Fruit fly (Drosophila melanogaster) whole organism, prepupa: ENCODE data around the gene Pex19.
A peak's percentile ranks its signal among the peaks of the same experiment; 100 is the strongest.

ENCODE experiments used
- Blimp-1 ChIP-seq: fragments of 200-800 bp; sonication (Bioruptor generic); optimal IDR thresholded peaks from 3 replicates; lab custom pipeline; 2017; ENCODE audit warnings: missing biosample characterization, missing genetic modification characterization, mild to moderate bottlenecking, moderate library complexity, missing genetic modification reagents
- CG11294 ChIP-seq: fragments of 200-800 bp; sonication (Bioruptor generic); IDR thresholded peaks from 2 replicates; pipeline ENCODE4 v1.3.6; 2022; ENCODE audit warnings: missing biosample characterization, missing genetic modification characterization
- CG15336 ChIP-seq: fragments of 200-800 bp; sonication (Bioruptor generic); IDR thresholded peaks from 2 replicates; pipeline ENCODE4 v1.3.6; 2022; ENCODE audit warnings: missing biosample characterization, missing genetic modification characterization
- CG1621 ChIP-seq: fragments of 200-800 bp; sonication (Bioruptor generic); optimal IDR thresholded peaks from 3 replicates; lab custom pipeline; 2018; ENCODE audit warnings: missing biosample characterization, mild to moderate bottlenecking, missing genetic modification characterization
- CG16779 ChIP-seq: fragments of 200-800 bp; sonication (Bioruptor generic); optimal IDR thresholded peaks from 3 replicates; lab custom pipeline; 2017; ENCODE audit warnings: missing biosample characterization, mild to moderate bottlenecking, missing genetic modification characterization
- CG3032 ChIP-seq: fragments of 200-800 bp; optimal IDR thresholded peaks from 2 replicates; lab custom pipeline; 2019; ENCODE audit warnings: missing biosample characterization, mild to moderate bottlenecking, missing genetic modification characterization, moderate library complexity
- CG31627 ChIP-seq: fragments of 200-800 bp; sonication (Bioruptor generic); optimal IDR thresholded peaks from 3 replicates; lab custom pipeline; 2016; ENCODE audit warnings: missing biosample characterization, missing genetic modification characterization
- CG34406 ChIP-seq: fragments of 200-800 bp; sonication (Bioruptor generic); optimal IDR thresholded peaks from 3 replicates; lab custom pipeline; 2016; ENCODE audit warnings: missing biosample characterization, missing genetic modification characterization
- CG3919 ChIP-seq: fragments of 200-800 bp; sonication (Bioruptor generic); optimal IDR thresholded peaks from 3 replicates; lab custom pipeline; 2016; ENCODE audit warnings: missing biosample characterization, missing genetic modification characterization
- CG6163 ChIP-seq: fragments of 200-800 bp; sonication (Bioruptor generic); IDR thresholded peaks from 3 replicates; pipeline ENCODE4 v1.3.6; 2022; ENCODE audit warnings: missing biosample characterization, missing genetic modification characterization
- CG6792 ChIP-seq: fragments of 200-800 bp; sonication (Bioruptor generic); optimal IDR thresholded peaks from 3 replicates; lab custom pipeline; 2016; ENCODE audit warnings: missing biosample characterization, missing genetic modification characterization
- CG6808 ChIP-seq: fragments of 200-800 bp; sonication (Bioruptor generic); optimal IDR thresholded peaks from 3 replicates; lab custom pipeline; 2017; ENCODE audit warnings: missing biosample characterization, missing genetic modification characterization, mild to moderate bottlenecking, moderate library complexity, missing genetic modification reagents
- CG6854 ChIP-seq: fragments of 200-800 bp; sonication (Bioruptor generic); optimal IDR thresholded peaks from 2 replicates; lab custom pipeline; 2017; ENCODE audit warnings: missing biosample characterization, mild to moderate bottlenecking, missing genetic modification characterization
- CG8119 ChIP-seq: fragments of 200-800 bp; sonication (Bioruptor generic); IDR thresholded peaks from 3 replicates; pipeline ENCODE4 v1.3.6; 2022; ENCODE audit warnings: missing biosample characterization, missing genetic modification characterization
- CG9139 ChIP-seq: fragments of 200-800 bp; sonication (Bioruptor generic); optimal IDR thresholded peaks from 3 replicates; lab custom pipeline; 2017; ENCODE audit warnings: missing biosample characterization, mild to moderate bottlenecking, missing genetic modification characterization
- Eip78C ChIP-seq: fragments of 200-800 bp; sonication (Bioruptor generic); peaks from one replicate; lab custom pipeline; 2016; ENCODE audit warnings: missing biosample characterization, missing genetic modification characterization
- Eip93F ChIP-seq: fragments of 200-800 bp; sonication (Bioruptor generic); optimal IDR thresholded peaks from 2 replicates; lab custom pipeline; 2016; ENCODE audit warnings: missing biosample characterization, mild to moderate bottlenecking, missing genetic modification characterization
- Ets21C ChIP-seq: fragments of 200-800 bp; sonication (Bioruptor generic); optimal IDR thresholded peaks from 3 replicates; lab custom pipeline; 2016; ENCODE audit warnings: missing biosample characterization, missing genetic modification characterization
- Hr39 ChIP-seq: fragments of 200-800 bp; sonication (Bioruptor generic); optimal IDR thresholded peaks from 2 replicates; lab custom pipeline; 2016; ENCODE audit warnings: missing biosample characterization, missing genetic modification characterization
- Hr4 ChIP-seq: fragments of 200-800 bp; sonication (Bioruptor generic); optimal IDR thresholded peaks from 3 replicates; lab custom pipeline; 2016; ENCODE audit warnings: missing biosample characterization, missing genetic modification characterization
- Lpt ChIP-seq: fragments of 200-800 bp; sonication (Bioruptor generic); optimal IDR thresholded peaks from 3 replicates; lab custom pipeline; 2016; ENCODE audit warnings: missing biosample characterization, missing genetic modification characterization
- OdsH ChIP-seq: fragments of 200-800 bp; sonication (Bioruptor generic); optimal IDR thresholded peaks from 3 replicates; lab custom pipeline; 2016; ENCODE audit warnings: missing biosample characterization, missing genetic modification characterization
- Smox ChIP-seq: fragments of 200-800 bp; sonication (Bioruptor generic); optimal IDR thresholded peaks from 3 replicates; lab custom pipeline; 2016; ENCODE audit warnings: missing biosample characterization, missing genetic modification characterization
- Sox102F ChIP-seq: fragments of 200-800 bp; sonication (Bioruptor generic); optimal IDR thresholded peaks from 2 replicates; lab custom pipeline; 2016; ENCODE audit warnings: missing biosample characterization, mild to moderate bottlenecking, missing genetic modification characterization
- Sox14 ChIP-seq: fragments of 200-800 bp; sonication (Bioruptor generic); optimal IDR thresholded peaks from 3 replicates; lab custom pipeline; 2016; ENCODE audit warnings: missing biosample characterization, missing genetic modification characterization
- Sox15 ChIP-seq: fragments of 200-800 bp; sonication (Bioruptor generic); optimal IDR thresholded peaks from 3 replicates; lab custom pipeline; 2016; ENCODE audit warnings: missing biosample characterization, missing genetic modification characterization
- achi ChIP-seq: fragments of 200-800 bp; sonication (Bioruptor generic); optimal IDR thresholded peaks from 3 replicates; lab custom pipeline; 2016; ENCODE audit warnings: missing biosample characterization, missing genetic modification characterization
- acj6 ChIP-seq: fragments of 200-800 bp; sonication (Bioruptor generic); optimal IDR thresholded peaks from 3 replicates; lab custom pipeline; 2016; ENCODE audit warnings: missing biosample characterization, missing genetic modification characterization
- dsx ChIP-seq: fragments of 200-800 bp; optimal IDR thresholded peaks from 3 replicates; lab custom pipeline; 2019; ENCODE audit warnings: missing biosample characterization, mild to moderate bottlenecking, missing genetic modification characterization, moderate library complexity; ENCODE audit not compliant: poor library complexity, severe bottlenecking
- eg ChIP-seq: fragments of 200-800 bp; sonication (Bioruptor generic); IDR thresholded peaks from 3 replicates; pipeline ENCODE4 v1.3.6; 2022; ENCODE audit warnings: missing biosample characterization, missing genetic modification characterization
- esn ChIP-seq: fragments of 200-800 bp; sonication (Bioruptor generic); optimal IDR thresholded peaks from 2 replicates; lab custom pipeline; 2016; ENCODE audit warnings: missing biosample characterization, mild to moderate bottlenecking, missing genetic modification characterization, moderate library complexity
- fd85E ChIP-seq: fragments of 200-800 bp; sonication (Bioruptor generic); optimal IDR thresholded peaks from 3 replicates; lab custom pipeline; 2016; ENCODE audit warnings: missing biosample characterization, missing genetic modification characterization
- fkh ChIP-seq: fragments of 200-800 bp; sonication (Bioruptor generic); optimal IDR thresholded peaks from 3 replicates; lab custom pipeline; 2017; ENCODE audit warnings: missing biosample characterization, mild to moderate bottlenecking, missing genetic modification characterization, moderate library complexity
- lz ChIP-seq: fragments of 200-800 bp; sonication (Bioruptor generic); optimal IDR thresholded peaks from 3 replicates; lab custom pipeline; 2016; ENCODE audit warnings: missing biosample characterization, missing genetic modification characterization
- net ChIP-seq: fragments of 200-800 bp; sonication (Bioruptor generic); optimal IDR thresholded peaks from 3 replicates; lab custom pipeline; 2016; ENCODE audit warnings: missing biosample characterization, missing genetic modification characterization
- pdm3 ChIP-seq: fragments of 200-800 bp; sonication (Bioruptor generic); optimal IDR thresholded peaks from 3 replicates; lab custom pipeline; 2016; ENCODE audit warnings: missing biosample characterization, missing genetic modification characterization
- spab ChIP-seq: fragments of 200-800 bp; sonication (Bioruptor generic); optimal IDR thresholded peaks from 2 replicates; lab custom pipeline; 2017; ENCODE audit warnings: missing biosample characterization, mild to moderate bottlenecking, missing genetic modification characterization, missing genetic modification reagents
- svp ChIP-seq: fragments of 200-800 bp; sonication (Bioruptor generic); peaks from one replicate; lab custom pipeline; 2016; ENCODE audit warnings: missing biosample characterization, missing genetic modification characterization
- topi ChIP-seq: fragments of 200-800 bp; sonication (Bioruptor generic); optimal IDR thresholded peaks from 3 replicates; lab custom pipeline; 2016; ENCODE audit warnings: missing biosample characterization, missing genetic modification characterization
- vri ChIP-seq: fragments of 200-800 bp; sonication (Bioruptor generic); optimal IDR thresholded peaks from 3 replicates; lab custom pipeline; 2016; ENCODE audit warnings: missing biosample characterization, mild to moderate bottlenecking, missing genetic modification characterization

Pex19 gene

dm6 chr2L:12049133-12049532 lies 42.5 kb upstream of the Pex19 start, which contains the start of gene PLCXD:
TSS of gene PLCXD (plus strand) at chr2L:12049418.
- TF ChIP-seq svp (GFP tag; lab: Kevin White, UChicago) (no peak), fkh (GFP tag; lab: Kevin White, UChicago) (peak; percentile 32), eg (no peak), vri (no peak), esn (GFP tag; lab: Kevin White, UChicago) (no peak), CG3919 (GFP tag; lab: Kevin White, UChicago) (no peak), Smox (GFP tag; lab: Kevin White, UChicago) (no peak)

- no peak for TF ChIP-seq CG6163 (GFP tag; lab: Robert Waterston, UW)
- TF ChIP-seq CG6792 (GFP tag; lab: Kevin White, UChicago), result no peak
- TF ChIP-seq Blimp-1 (GFP tag; lab: Kevin White, UChicago), result no peak
- TF ChIP-seq CG15336 (GFP tag; lab: Robert Waterston, UW), result no peak
Observed at dm6 chr2L:12053365-12053764, 38.3 kb upstream of the Pex19 start.

- TF ChIP-seq CG6792 (GFP tag; lab: Kevin White, UChicago), result peak; percentile 1
- TF ChIP-seq Eip78C, result peak; percentile 77
- TF ChIP-seq topi (GFP tag; lab: Kevin White, UChicago), result no peak
- no peak for TF ChIP-seq CG9139 (GFP tag; lab: Kevin White, UChicago)
- peak; percentile 49; the same call in 2 of the 3 replicates for TF ChIP-seq CG8119
- peak; percentile 44 for TF ChIP-seq achi
- peak; percentile 61 for TF ChIP-seq CG6854
- no peak for TF ChIP-seq CG3032 (tag; lab: Kevin White, UChicago)
- TF ChIP-seq CG16779 (tag; lab: Kevin White, UChicago), result peak; percentile 61
- peak; percentile 50; the same call in 1 of the 2 replicates for TF ChIP-seq CG15336 (GFP tag; lab: Robert Waterston, UW)
- peak; percentile 40 for TF ChIP-seq esn (GFP tag; lab: Kevin White, UChicago)
- TF ChIP-seq, all 60 proteins: peak for 8
Observed at dm6 chr2L:12055837-12056388, 35.7 kb upstream of the Pex19 start, which contains the start of the genes JhI-21, RpL7-like and CG34164. TSS of gene JhI-21 (minus strand) at chr2L:12056042. TSS of gene RpL7-like (plus strand) at chr2L:12056326. TSS of gene CG34164 (plus strand) at chr2L:12056348.

- TF ChIP-seq CG3032 (tag; lab: Kevin White, UChicago), result peak; percentile 15
- TF ChIP-seq eg, result peak; percentile 50; the same call in 1 of the 3 replicates
- no peak for TF ChIP-seq Sox15 (GFP tag; lab: Kevin White, UChicago)
- TF ChIP-seq CG9139 (GFP tag; lab: Kevin White, UChicago), result no peak
- peak; percentile 35 for TF ChIP-seq lz (GFP tag; lab: Kevin White, UChicago)
- peak; percentile 40 for TF ChIP-seq CG6854
- TF ChIP-seq Sox14, result peak; percentile 62
- peak; percentile 22; the same call in 1 of the 3 replicates for TF ChIP-seq CG8119
- peak; percentile 30 for TF ChIP-seq CG31627 (GFP tag; lab: Kevin White, UChicago)
- TF ChIP-seq Ets21C (GFP tag; lab: Kevin White, UChicago), result peak; percentile 0
- no peak for TF ChIP-seq dsx (GFP tag; lab: Kevin White, UChicago)
- TF ChIP-seq esn (GFP tag; lab: Kevin White, UChicago), result peak; percentile 70
- TF ChIP-seq Eip78C, result peak; percentile 73
Observed at dm6 chr2L:12063035-12063434, 28.6 kb upstream of the Pex19 start, which contains the start of gene Rab3-GAP. TSS of gene Rab3-GAP (minus strand) at chr2L:12063184.

dm6 chr2L:12065683-12066386 lies 25.8 kb upstream of the Pex19 start:
- TF ChIP-seq acj6 (GFP tag; lab: Kevin White, UChicago) (peak; percentile 93), CG6792 (GFP tag; lab: Kevin White, UChicago) (peak; percentile 87), net (GFP tag; lab: Kevin White, UChicago) (peak; percentile 93), OdsH (GFP tag; lab: Kevin White, UChicago) (peak; percentile 95), pdm3 (GFP tag; lab: Kevin White, UChicago) (peak; percentile 84), Eip93F (peak; percentile 75), Hr39 (GFP tag; lab: Kevin White, UChicago) (peak; percentile 41), CG6854 (peak; percentile 69), fd85E (GFP tag; lab: Kevin White, UChicago) (peak; percentile 49), Sox102F (GFP tag; lab: Kevin White, UChicago) (peak; percentile 83), CG1621 (tag; lab: Kevin White, UChicago) (peak; percentile 67), Hr4 (peak; percentile 94), CG8119 (peak; percentile 99), Lpt (GFP tag; lab: Kevin White, UChicago) (peak; percentile 97), CG6808 (GFP tag; lab: Kevin White, UChicago) (peak; percentile 90), esn (GFP tag; lab: Kevin White, UChicago) (peak; percentile 87), spab (GFP tag; lab: Kevin White, UChicago) (peak; percentile 87), CG34406 (peak; percentile 90), CG11294 (peak; percentile 87), achi (peak; percentile 95)
